Fruit fly (Drosophila melanogaster): Measurements from ENCODE around the gene CG13887.
A peak's percentile ranks its signal among the peaks of the same experiment; 100 is the strongest.

CG13887 gene

dm6 chr3L:817708-818107, 20.0 kb upstream of the CG13887 start (continued):
- TF ChIP-seq her (GFP tag; optimal IDR thresholded peaks at IDR 0.05), result no peak
- TF ChIP-seq CG11085 (GFP tag; IDR thresholded peaks at IDR 0.05), result no peak
- peak; percentile 36 for TF ChIP-seq gem (tag; optimal IDR thresholded peaks at IDR 0.05)
- 0 out of 2 replicates have a peak, but pooled peaks have one; percentile 13 for TF ChIP-seq ttk (GFP tag; IDR thresholded peaks at IDR 0.05)
- TF ChIP-seq Elba2 (GFP tag; optimal IDR thresholded peaks at IDR 0.05), result no peak
- no peak for TF ChIP-seq NC2β (GFP tag; optimal IDR thresholded peaks at IDR 0.05)
- no peak for TF ChIP-seq Optix (GFP tag; IDR thresholded peaks at IDR 0.05)
- 0 out of 3 replicates have a peak, but pooled peaks have one; percentile 31 for TF ChIP-seq B-H1 (GFP tag; IDR thresholded peaks at IDR 0.05)
- no peak for TF ChIP-seq Vsx1 (GFP tag; optimal IDR thresholded peaks at IDR 0.05)
- TF ChIP-seq gt (GFP tag; IDR thresholded peaks at IDR 0.05), result no peak
- no peak for TF ChIP-seq pita (GFP tag; optimal IDR thresholded peaks at IDR 0.05)
- no peak for TF ChIP-seq tin (GFP tag; optimal IDR thresholded peaks at IDR 0.05)
- TF ChIP-seq CG5953 (GFP tag; IDR thresholded peaks at IDR 0.05), result no peak
- no peak for TF ChIP-seq CG5245 (GFP tag; optimal IDR thresholded peaks at IDR 0.05)
- no peak for TF ChIP-seq CG12219 (GFP tag; optimal IDR thresholded peaks at IDR 0.05)
- TF ChIP-seq CG4730 (GFP tag; IDR thresholded peaks at IDR 0.05), result no peak
- TF ChIP-seq Drgx (GFP tag; IDR thresholded peaks at IDR 0.05), result 0 out of 2 replicates have a peak, but pooled peaks have one; percentile 17
- TF ChIP-seq Taf1 (GFP tag; IDR thresholded peaks at IDR 0.05), result no peak
- TF ChIP-seq nau (GFP tag; optimal IDR thresholded peaks at IDR 0.05), result no peak
- TF ChIP-seq fd64A (GFP tag; optimal IDR thresholded peaks at IDR 0.05), result no peak
- no peak for TF ChIP-seq Kr (GFP tag; optimal IDR thresholded peaks at IDR 0.05)
- TF ChIP-seq jigr1 (GFP tag; IDR thresholded peaks at IDR 0.05), result no peak
- no peak for TF ChIP-seq CG11723 (GFP tag; optimal IDR thresholded peaks at IDR 0.05)
- peak in 1 of 2 experiments; percentile 22 for TF ChIP-seq Hr51 (GFP tag; optimal IDR thresholded peaks at IDR 0.05)
- no peak for TF ChIP-seq klu (GFP tag; IDR thresholded peaks at IDR 0.05)
- no peak for TF ChIP-seq Spps (tag; optimal IDR thresholded peaks at IDR 0.05)
- no peak for TF ChIP-seq z (GFP tag; IDR thresholded peaks at IDR 0.05)
- no peak for TF ChIP-seq cwo (GFP tag; optimal IDR thresholded peaks at IDR 0.05)

dm6 chr3L:818438-819138, 19.1 kb upstream of the CG13887 start:
- TF ChIP-seq so (GFP tag; IDR thresholded peaks at IDR 0.05) (no peak), pros (GFP tag; optimal IDR thresholded peaks at IDR 0.05) (no peak), CG32772 (GFP tag; IDR thresholded peaks at IDR 0.05) (no peak), Bdp1 (GFP tag; optimal IDR thresholded peaks at IDR 0.05) (no peak), zen2 (GFP tag; IDR thresholded peaks at IDR 0.05; ENCODE audit: partially characterized antibody) (no peak), bsh (GFP tag; optimal IDR thresholded peaks at IDR 0.05) (peak in 1 of 2 experiments; percentile 26), CG12155 (GFP tag; optimal IDR thresholded peaks at IDR 0.05) (no peak), Sox100B (GFP tag; optimal IDR thresholded peaks at IDR 0.05) (peak; percentile 33), Mrtf (GFP tag; IDR thresholded peaks at IDR 0.05) (no peak), CG2889 (GFP tag; IDR thresholded peaks at IDR 0.05) (no peak), CG8359 (GFP tag; optimal IDR thresholded peaks at IDR 0.05; ENCODE audit: borderline replicate concordance) (no peak), jigr1 (GFP tag; IDR thresholded peaks at IDR 0.05) (no peak), crp (GFP tag; optimal IDR thresholded peaks at IDR 0.05) (no peak), lov (optimal IDR thresholded peaks at IDR 0.05) (no peak), lov (GFP tag; IDR thresholded peaks at IDR 0.05) (0 out of 3 replicates have a peak, but pooled peaks have one; percentile 44), CG2678 (tag; optimal IDR thresholded peaks at IDR 0.05) (peak; percentile 11), CG33213 (GFP tag; optimal IDR thresholded peaks at IDR 0.05) (no peak), hbn (GFP tag; IDR thresholded peaks at IDR 0.05; ENCODE audit: partially characterized antibody) (no peak), NK7.1 (GFP tag; optimal IDR thresholded peaks at IDR 0.05) (no peak), CG7963 (GFP tag; IDR thresholded peaks at IDR 0.05; ENCODE audit: partially characterized antibody) (no peak), HmgD (GFP tag; optimal IDR thresholded peaks at IDR 0.05) (no peak), CG13123 (GFP tag; optimal IDR thresholded peaks at IDR 0.05) (no peak), Xbp1 (GFP tag; optimal IDR thresholded peaks at IDR 0.05) (peak; percentile 29), ro (GFP tag; IDR thresholded peaks at IDR 0.05) (no peak)
